Fruit fly (Drosophila melanogaster) whole organism, embryonic: ENCODE data around the gene kni.

Experiments used
- B-H2 ChIP-seq: fragments of 200-800 bp; sonication (Bioruptor generic); optimal IDR thresholded peaks from 2 replicates; lab custom pipeline; 2018; ENCODE audit warnings: missing biosample characterization, mild to moderate bottlenecking, missing genetic modification characterization
- Blimp-1 ChIP-seq: fragments of 200-800 bp; sonication (Bioruptor generic); optimal IDR thresholded peaks from 3 replicates; lab custom pipeline; 2018; ENCODE audit warnings: missing biosample characterization, missing genetic modification characterization, mild to moderate bottlenecking, moderate library complexity, missing genetic modification reagents
- CG10321 ChIP-seq: fragments of 200-800 bp; sonication (Bioruptor generic); IDR thresholded peaks from 2 replicates; pipeline ENCODE4 v1.3.6; 2022; ENCODE audit warnings: missing biosample characterization, missing genetic modification characterization
- CG15479 ChIP-seq: fragments of 200-800 bp; sonication (Bioruptor generic); optimal IDR thresholded peaks from 3 replicates; lab custom pipeline; 2019; ENCODE audit warnings: missing biosample characterization, mild to moderate bottlenecking, missing genetic modification characterization, moderate library complexity
- CG1602 ChIP-seq: fragments of 200-800 bp; sonication (Bioruptor generic); optimal IDR thresholded peaks from 3 replicates; lab custom pipeline; 2016; ENCODE audit warnings: missing biosample characterization, missing genetic modification characterization
- CG17186 ChIP-seq: fragments of 200-800 bp; sonication (Bioruptor generic); optimal IDR thresholded peaks from 3 replicates; lab custom pipeline; 2017; ENCODE audit warnings: missing biosample characterization, missing genetic modification reagents, missing genetic modification characterization
- CG1832 ChIP-seq: fragments of 200-800 bp; sonication (Bioruptor generic); optimal IDR thresholded peaks from 2 replicates; lab custom pipeline; 2017; ENCODE audit warnings: missing biosample characterization, mild to moderate bottlenecking, missing genetic modification characterization, inconsistent platforms
- CG2199 ChIP-seq: fragments of 200-800 bp; sonication (Bioruptor generic); IDR thresholded peaks from 3 replicates; pipeline ENCODE4 v1.3.6; 2022; ENCODE audit warnings: missing biosample characterization, missing genetic modification characterization
- CG8388 ChIP-seq: fragments of 200-800 bp; sonication (Bioruptor generic); optimal IDR thresholded peaks from 2 replicates; lab custom pipeline; 2019; ENCODE audit warnings: missing biosample characterization, mild to moderate bottlenecking, missing genetic modification characterization, moderate library complexity
- CG9817 ChIP-seq: fragments of 200-800 bp; sonication (Bioruptor generic); optimal IDR thresholded peaks from 2 replicates; lab custom pipeline; 2018; ENCODE audit warnings: missing biosample characterization, mild to moderate bottlenecking, missing genetic modification characterization, moderate library complexity
- CG9876 ChIP-seq: fragments of 200-800 bp; sonication (Bioruptor generic); optimal IDR thresholded peaks from 2 replicates; lab custom pipeline; 2016; ENCODE audit warnings: missing biosample characterization, missing genetic modification characterization
- Deaf1 ChIP-seq: fragments of 200-800 bp; optimal IDR thresholded peaks from 3 replicates; lab custom pipeline; 2019; ENCODE audit warnings: missing biosample characterization, mild to moderate bottlenecking, missing genetic modification characterization, moderate library complexity
- ERR ChIP-seq: fragments of 200-800 bp; sonication (Bioruptor generic); optimal IDR thresholded peaks from 2 replicates; lab custom pipeline; 2016; ENCODE audit warnings: missing biosample characterization, missing genetic modification characterization
- Ets65A ChIP-seq: fragments of 200-800 bp; sonication (Bioruptor generic); peaks from one replicate; lab custom pipeline; 2016; ENCODE audit warnings: missing biosample characterization, missing genetic modification characterization
- H15 ChIP-seq: fragments of 200-800 bp; sonication (Bioruptor generic); IDR thresholded peaks from 3 replicates; pipeline ENCODE4 v1.3.6; 2022; ENCODE audit warnings: missing biosample characterization, missing genetic modification characterization
- Hmr ChIP-seq: fragments of 200-800 bp; sonication (Bioruptor generic); optimal IDR thresholded peaks from 3 replicates; lab custom pipeline; 2017; ENCODE audit warnings: mild to moderate bottlenecking, missing biosample characterization, missing genetic modification reagents, missing genetic modification characterization
- Hmx ChIP-seq: fragments of 200-800 bp; sonication (Bioruptor generic); optimal IDR thresholded peaks from 2 replicates; lab custom pipeline; 2016; ENCODE audit warnings: missing biosample characterization, missing genetic modification characterization
- Jarid2 ChIP-seq: fragments of 200-800 bp; sonication (Bioruptor generic); optimal IDR thresholded peaks from 3 replicates; lab custom pipeline; 2017; ENCODE audit warnings: mild to moderate bottlenecking, missing biosample characterization, missing genetic modification reagents, missing genetic modification characterization
- Lhr ChIP-seq: fragments of 200-800 bp; sonication (Bioruptor generic); optimal IDR thresholded peaks from 3 replicates; lab custom pipeline; 2017; ENCODE audit warnings: mild to moderate bottlenecking, missing biosample characterization, missing genetic modification reagents, missing genetic modification characterization
- Mad ChIP-seq: fragments of 200-800 bp; sonication (Bioruptor generic); optimal IDR thresholded peaks from 2 replicates; lab custom pipeline; 2016; ENCODE audit warnings: missing biosample characterization, missing genetic modification characterization
- Med ChIP-seq: fragments of 200-800 bp; sonication (Bioruptor generic); peaks from one replicate; lab custom pipeline; 2016; ENCODE audit warnings: missing biosample characterization, missing genetic modification characterization, mild to moderate bottlenecking, inconsistent platforms, moderate library complexity
- Nf-YB ChIP-seq: fragments of 200-800 bp; sonication (Bioruptor generic); optimal IDR thresholded peaks from 3 replicates; lab custom pipeline; 2019; ENCODE audit warnings: missing biosample characterization, mild to moderate bottlenecking, missing genetic modification characterization, moderate library complexity
- Nf-YC ChIP-seq: fragments of 200-800 bp; optimal IDR thresholded peaks from 3 replicates; lab custom pipeline; 2019; ENCODE audit warnings: missing biosample characterization, mild to moderate bottlenecking, missing genetic modification characterization, moderate library complexity
- Taf1 ChIP-seq: fragments of 200-800 bp; sonication (Bioruptor generic); IDR thresholded peaks from 2 replicates; pipeline ENCODE4 v1.3.6; 2022; ENCODE audit warnings: missing biosample characterization, missing genetic modification characterization
- ara ChIP-seq: fragments of 200-800 bp; sonication (Bioruptor generic); IDR thresholded peaks from 2 replicates; pipeline ENCODE4 v1.3.6; 2022; ENCODE audit warnings: missing biosample characterization, missing genetic modification characterization
- cato ChIP-seq: fragments of 200-800 bp; sonication (Bioruptor generic); optimal IDR thresholded peaks from 2 replicates; lab custom pipeline; 2016; ENCODE audit warnings: missing biosample characterization, missing genetic modification characterization, borderline replicate concordance
- cg ChIP-seq: fragments of 200-800 bp; sonication (Bioruptor generic); optimal IDR thresholded peaks from 3 replicates; lab custom pipeline; 2019; ENCODE audit warnings: missing biosample characterization, mild to moderate bottlenecking, missing genetic modification characterization, moderate library complexity
- chinmo ChIP-seq: fragments of 200-800 bp; sonication (Bioruptor generic); IDR thresholded peaks from 4 replicates; pipeline ENCODE4 v1.3.6; 2022; ENCODE audit warnings: missing biosample characterization, missing genetic modification characterization; ENCODE audit not compliant: partially characterized antibody
- chn ChIP-seq: fragments of 200-800 bp; sonication (Bioruptor generic); optimal IDR thresholded peaks from 2 replicates; lab custom pipeline; 2016; ENCODE audit warnings: missing biosample characterization, missing genetic modification characterization
- dmrt11E ChIP-seq: fragments of 200-800 bp; sonication (Bioruptor generic); optimal IDR thresholded peaks from 3 replicates; lab custom pipeline; 2018; ENCODE audit warnings: missing biosample characterization, mild to moderate bottlenecking, missing genetic modification characterization, moderate library complexity
- en ChIP-seq: fragments of 200-800 bp; sonication (Bioruptor generic); optimal IDR thresholded peaks from 2 replicates; lab custom pipeline; 2016; ENCODE audit warnings: missing biosample characterization, missing genetic modification characterization
- gro ChIP-seq: fragments of 200-800 bp; sonication (Bioruptor generic); optimal IDR thresholded peaks from 2 replicates; lab custom pipeline; 2016; ENCODE audit warnings: missing biosample characterization, missing genetic modification characterization
- kni ChIP-seq: fragments of 200-800 bp; sonication (Bioruptor generic); optimal IDR thresholded peaks from 3 replicates; lab custom pipeline; 2017; ENCODE audit warnings: mild to moderate bottlenecking, missing biosample characterization, missing genetic modification reagents, missing genetic modification characterization
- oc ChIP-seq: fragments of 200-800 bp; sonication (Bioruptor generic); optimal IDR thresholded peaks from 2 replicates; lab custom pipeline; 2018; ENCODE audit warnings: missing biosample characterization, mild to moderate bottlenecking, missing genetic modification characterization, moderate library complexity
- odd ChIP-seq: fragments of 200-800 bp; sonication (Bioruptor generic); optimal IDR thresholded peaks from 2 replicates; lab custom pipeline; 2017; ENCODE audit warnings: missing biosample characterization, mild to moderate bottlenecking, missing genetic modification characterization
- pan ChIP-seq, 4 experiments: fragments of >200 bp in 3 of 4; fragments of 200-800 bp in 1 of 4; sonication (Bioruptor generic) in 1 of 4; optimal IDR thresholded peaks in 3 of 4; IDR thresholded peaks in 1 of 4; 2 replicates each; pipeline versions ENCODE4 v1.3.6 to Lab custom; 2017 to 2022; ENCODE audit warnings: missing biosample characterization in 2 of 4, missing genetic modification characterization in 2 of 4, mixed read lengths in 1 of 4
- repo ChIP-seq: fragments of 200-800 bp; sonication (Bioruptor generic); optimal IDR thresholded peaks from 2 replicates; lab custom pipeline; 2016; ENCODE audit warnings: missing biosample characterization, missing genetic modification characterization
- sd ChIP-seq: fragments of 200-800 bp; sonication (Bioruptor generic); optimal IDR thresholded peaks from 3 replicates; lab custom pipeline; 2018; ENCODE audit warnings: missing biosample characterization, mild to moderate bottlenecking, missing genetic modification characterization, moderate library complexity
- sens ChIP-seq: fragments of 200-800 bp; sonication (Bioruptor generic); peaks from one replicate; lab custom pipeline; 2016; ENCODE audit warnings: missing biosample characterization, missing genetic modification characterization
- sqz ChIP-seq: fragments of 200-800 bp; sonication (Bioruptor generic); optimal IDR thresholded peaks from 3 replicates; lab custom pipeline; 2018; ENCODE audit warnings: missing biosample characterization, mild to moderate bottlenecking, missing genetic modification characterization
- tll ChIP-seq, 2 experiments: fragments of 200-800 bp in 1 of 2; fragments of >200 bp in 1 of 2; sonication (Bioruptor generic) in 1 of 2; optimal IDR thresholded peaks; 2 replicates each; lab custom pipeline; 2017 to 2019; ENCODE audit warnings: missing biosample characterization in 2 of 2, missing genetic modification characterization in 2 of 2, mild to moderate bottlenecking in 1 of 2, moderate library complexity in 1 of 2
- twi ChIP-seq: fragments of 200-800 bp; optimal IDR thresholded peaks from 2 replicates; lab custom pipeline; 2019; ENCODE audit warnings: missing biosample characterization, mild to moderate bottlenecking, missing genetic modification characterization, moderate library complexity
- vvl ChIP-seq: fragments of 200-800 bp; sonication (Bioruptor generic); IDR thresholded peaks from 2 replicates; pipeline ENCODE4 v1.3.6; 2022; ENCODE audit warnings: missing biosample characterization, missing genetic modification characterization
- z ChIP-seq: fragments of 200-800 bp; sonication (Bioruptor generic); IDR thresholded peaks from 3 replicates; pipeline ENCODE4 v1.3.6; 2022; ENCODE audit warnings: missing biosample characterization, missing genetic modification characterization

Gene kni

dm6 chr3L:20694584-20694983 lies 594 bp downstream of the kni start (continued):
- no peak for TF ChIP-seq cato (GFP tag; lab: Kevin White, UChicago)
- peak in 1 of 2 experiments; percentile 57 for TF ChIP-seq tll (GFP tag; optimal IDR thresholded peaks at IDR 0.05; lab: Kevin White, UChicago)

dm6 chr3L:20692516-20692915 lies 2.7 kb downstream of the kni start:
- TF ChIP-seq B-H2 (GFP tag; lab: Kevin White, UChicago) (no peak), CG10321 (GFP tag; lab: Robert Waterston, UW) (peak; percentile 47; the same call in 1 of the 2 replicates), CG1832 (peak; percentile 52), Taf1 (no peak), vvl (GFP tag; lab: Robert Waterston, UW) (peak; percentile 92), Lhr (GFP tag; lab: Kevin White, UChicago) (no peak), sqz (GFP tag; lab: Kevin White, UChicago) (peak; percentile 5), CG8388 (no peak), Deaf1 (tag; lab: Kevin White, UChicago) (peak; percentile 1), Hmx (no peak), kni (GFP tag; lab: Kevin White, UChicago) (peak; percentile 79), Nf-YB (GFP tag; lab: Kevin White, UChicago) (peak; percentile 69), repo (GFP tag; lab: Kevin White, UChicago) (no peak), Med (peak; percentile 32), H15 (GFP tag; lab: Robert Waterston, UW) (no peak), chn (peak; percentile 16), Nf-YC (tag; lab: Kevin White, UChicago) (peak; percentile 87), oc (tag; lab: Kevin White, UChicago) (no peak), sens (GFP tag; lab: Kevin White, UChicago) (peak; percentile 18), Jarid2 (GFP tag; lab: Kevin White, UChicago) (peak; percentile 9), cg (GFP tag; lab: Kevin White, UChicago) (peak; percentile 61), Mad (GFP tag; lab: Kevin White, UChicago) (no peak), z (peak; percentile 71; the same call in 1 of the 3 replicates)

- TF ChIP-seq Hmr (GFP tag; lab: Kevin White, UChicago) (no peak), twi (tag; lab: Kevin White, UChicago) (peak; percentile 36), Ets65A (GFP tag; lab: Kevin White, UChicago) (peak; percentile 33), dmrt11E (tag; lab: Kevin White, UChicago) (no peak), vvl (GFP tag; lab: Robert Waterston, UW) (peak; percentile 85), pan (optimal IDR thresholded peaks at IDR 0.05; lab: Kevin White, UChicago) (no peak), pan (GFP tag; optimal IDR thresholded peaks at IDR 0.05 in 1 of 2, IDR thresholded peaks at IDR 0.05 in 1 of 2) (peak in 1 of 2 experiments; percentile 11), Blimp-1 (GFP tag; lab: Kevin White, UChicago) (no peak), ERR (GFP tag; lab: Kevin White, UChicago) (no peak), CG9817 (tag; lab: Kevin White, UChicago) (no peak), en (GFP tag; lab: Kevin White, UChicago) (no peak), CG2199 (GFP tag; lab: Robert Waterston, UW) (no peak), CG17186 (GFP tag; lab: Kevin White, UChicago) (no peak), CG15479 (GFP tag; lab: Kevin White, UChicago) (peak; percentile 8), sd (tag; lab: Kevin White, UChicago) (peak; percentile 58), kni (GFP tag; lab: Kevin White, UChicago) (peak; percentile 98), ara (no peak), chinmo (GFP tag; lab: Robert Waterston, UW) (0 out of 4 replicates have a peak, but pooled peaks have one; percentile 58), CG1602 (GFP tag; lab: Kevin White, UChicago) (no peak), sens (GFP tag; lab: Kevin White, UChicago) (peak; percentile 42), odd (GFP tag; lab: Kevin White, UChicago) (no peak), CG9876 (GFP tag; lab: Kevin White, UChicago) (no peak), gro (GFP tag; lab: Kevin White, UChicago) (no peak)
Observed at dm6 chr3L:20690857-20691645, 4.1 kb downstream of the kni start.
